Fruit fly (Drosophila melanogaster): ENCODE results near the gene Klp3A.

The Klp3A gene

DNA sequence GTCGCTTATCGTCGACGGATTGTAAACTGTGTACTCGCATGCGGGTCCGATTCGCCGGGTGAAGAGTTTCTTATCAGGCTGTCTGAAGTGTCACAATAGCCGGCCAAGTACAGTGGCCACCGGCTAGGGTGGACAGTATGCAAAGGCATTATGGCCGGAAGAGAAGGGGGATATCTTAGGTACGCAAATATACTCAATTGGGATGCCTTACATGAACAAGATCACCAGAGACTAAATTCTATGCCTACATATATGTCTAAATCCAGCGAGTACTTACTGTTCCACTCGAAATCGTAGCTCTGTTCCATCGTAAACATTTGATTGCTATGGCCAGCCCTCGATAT is 10.1 kb downstream of the Klp3A start (continued):
- TF ChIP-seq tx (GFP tag; optimal IDR thresholded peaks at IDR 0.05) (peak; percentile 86), CG13424 (tag; optimal IDR thresholded peaks at IDR 0.05) (peak; percentile 86), CG9797 (GFP tag; optimal IDR thresholded peaks at IDR 0.05) (peak; percentile 18), CG12391 (tag; optimal IDR thresholded peaks at IDR 0.05) (peak; percentile 83), CG1529 (GFP tag; optimal IDR thresholded peaks at IDR 0.05) (peak; percentile 58), Optix (GFP tag; IDR thresholded peaks at IDR 0.05) (peak; percentile 93), Vsx1 (GFP tag; optimal IDR thresholded peaks at IDR 0.05) (peak; percentile 65), nmo (GFP tag; optimal IDR thresholded peaks at IDR 0.05) (peak; percentile 89), HLH3B (GFP tag; IDR thresholded peaks at IDR 0.05) (peak; percentile 94), Bgb (GFP tag; IDR thresholded peaks at IDR 0.05; ENCODE audit: partially characterized antibody) (no peak), CG18599 (GFP tag; optimal IDR thresholded peaks at IDR 0.05) (peak; percentile 97), grn (GFP tag; optimal IDR thresholded peaks at IDR 0.05) (peak; percentile 84), az2 (GFP tag; optimal IDR thresholded peaks at IDR 0.05) (peak; percentile 87), Dp (GFP tag; optimal IDR thresholded peaks at IDR 0.05) (no peak), CG11085 (GFP tag; IDR thresholded peaks at IDR 0.05) (peak; percentile 93), CG10565 (GFP tag; optimal IDR thresholded peaks at IDR 0.05) (peak; percentile 47), CG15269 (tag; optimal IDR thresholded peaks at IDR 0.05) (peak; percentile 93), seq (GFP tag; IDR thresholded peaks at IDR 0.05) (peak; percentile 91), CG4617 (GFP tag; optimal IDR thresholded peaks at IDR 0.05; ENCODE audit: borderline replicate concordance) (peak; percentile 63), CG4730 (GFP tag; IDR thresholded peaks at IDR 0.05) (peak; percentile 93), CG6683 (GFP tag; optimal IDR thresholded peaks at IDR 0.05) (peak; percentile 82), Blimp-1 (GFP tag; optimal IDR thresholded peaks at IDR 0.05) (peak; percentile 83), disco-r (GFP tag; optimal IDR thresholded peaks at IDR 0.05) (peak; percentile 64), GATAe (GFP tag; conservative IDR thresholded peaks at IDR 0.05) (peak; percentile 98), lab (GFP tag; optimal IDR thresholded peaks at IDR 0.05) (peak; percentile 97), pnt (GFP tag; optimal IDR thresholded peaks at IDR 0.05) (peak; percentile 86), CG9876 (GFP tag; optimal IDR thresholded peaks at IDR 0.05) (peak; percentile 91), Sry-δ (GFP tag; optimal IDR thresholded peaks at IDR 0.05) (peak; percentile 61), prd (optimal IDR thresholded peaks at IDR 0.05) (no peak), prd (GFP tag; IDR thresholded peaks at IDR 0.05) (peak; percentile 96), CG13894 (tag; optimal IDR thresholded peaks at IDR 0.05) (peak; percentile 83), Dfd (GFP tag; optimal IDR thresholded peaks at IDR 0.05) (no peak), salm (tag; optimal IDR thresholded peaks at IDR 0.05) (peak; percentile 65), sima (GFP tag; optimal IDR thresholded peaks at IDR 0.05) (peak; percentile 38), CG9609 (GFP tag; optimal IDR thresholded peaks at IDR 0.05) (peak; percentile 92), rib (GFP tag; IDR thresholded peaks at IDR 0.05) (peak; percentile 97), CG12155 (GFP tag; optimal IDR thresholded peaks at IDR 0.05) (peak; percentile 90), CG11696 (GFP tag; IDR thresholded peaks at IDR 0.05) (peak; percentile 83), br (optimal IDR thresholded peaks at IDR 0.05) (no peak), CG8089 (GFP tag; optimal IDR thresholded peaks at IDR 0.05) (peak; percentile 78), CG2129 (GFP tag; IDR thresholded peaks at IDR 0.05; ENCODE audit: partially characterized antibody) (no peak), D19B (GFP tag; optimal IDR thresholded peaks at IDR 0.05) (peak; percentile 85), croc (GFP tag; conservative IDR thresholded peaks at IDR 0.05) (peak; percentile 81), lola (GFP tag; optimal IDR thresholded peaks at IDR 0.05) (peak in 1 of 3 experiments; percentile 54), Scr (GFP tag; IDR thresholded peaks at IDR 0.05; ENCODE audit: partially characterized antibody) (no peak), CG2889 (GFP tag; IDR thresholded peaks at IDR 0.05) (peak; percentile 93), pros (GFP tag; optimal IDR thresholded peaks at IDR 0.05) (no peak), bsh (GFP tag; optimal IDR thresholded peaks at IDR 0.05) (peak; percentile 48 to 78), dpn (GFP tag; optimal IDR thresholded peaks at IDR 0.05) (peak; percentile 95), Elba2 (GFP tag; optimal IDR thresholded peaks at IDR 0.05) (peak; percentile 7), Atf-2 (GFP tag; optimal IDR thresholded peaks at IDR 0.05) (peak; percentile 82)

Measured in whole organism, embryonic.